Fruit fly (Drosophila melanogaster) whole organism, adult: ENCODE measurements around the gene CG31183.

ENCODE experiments used
- CG11617 ChIP-seq: fragments of 200-800 bp; sonication (Bioruptor generic); optimal IDR thresholded peaks from 2 replicates; lab custom pipeline; 2017; ENCODE audit warnings: mild to moderate bottlenecking, missing biosample characterization, missing genetic modification reagents, missing genetic modification characterization
- CG12768 ChIP-seq: fragments of 200-800 bp; sonication (Bioruptor generic); optimal IDR thresholded peaks from 2 replicates; lab custom pipeline; 2017; ENCODE audit warnings: missing biosample characterization, missing genetic modification characterization, mild to moderate bottlenecking, moderate library complexity, missing genetic modification reagents
- CG14711 ChIP-seq: fragments of 200-800 bp; sonication (Bioruptor generic); optimal IDR thresholded peaks from 2 replicates; lab custom pipeline; 2018; ENCODE audit warnings: missing biosample characterization, mild to moderate bottlenecking, missing genetic modification characterization, moderate library complexity
- CG1620 ChIP-seq: fragments of 200-800 bp; sonication (Bioruptor generic); optimal IDR thresholded peaks from 2 replicates; lab custom pipeline; 2016; ENCODE audit warnings: missing biosample characterization, missing genetic modification characterization
- CG33017 ChIP-seq: fragments of 200-800 bp; sonication (Bioruptor generic); optimal IDR thresholded peaks from 2 replicates; lab custom pipeline; 2018; ENCODE audit warnings: missing biosample characterization, mild to moderate bottlenecking, missing genetic modification characterization, moderate library complexity
- CG5204 ChIP-seq: fragments of 200-800 bp; sonication (Bioruptor generic); optimal IDR thresholded peaks from 2 replicates; lab custom pipeline; 2016; ENCODE audit warnings: missing biosample characterization, missing genetic modification characterization
- CG7045 ChIP-seq: fragments of 200-800 bp; sonication (Bioruptor generic); optimal IDR thresholded peaks from 2 replicates; lab custom pipeline; 2017; ENCODE audit warnings: missing biosample characterization, mild to moderate bottlenecking, missing genetic modification characterization
- CG7101 ChIP-seq: fragments of 200-800 bp; sonication (Bioruptor generic); optimal IDR thresholded peaks from 2 replicates; lab custom pipeline; 2018; ENCODE audit warnings: missing biosample characterization, mild to moderate bottlenecking, missing genetic modification characterization, moderate library complexity
- Clk ChIP-seq: fragments of 200-800 bp; sonication (Bioruptor generic); optimal IDR thresholded peaks from 2 replicates; lab custom pipeline; 2017; ENCODE audit warnings: missing biosample characterization, missing genetic modification characterization
- Crg-1 ChIP-seq: fragments of 200-800 bp; sonication (Bioruptor generic); optimal IDR thresholded peaks from 2 replicates; lab custom pipeline; 2016; ENCODE audit warnings: missing biosample characterization, missing genetic modification characterization
- Hr96 ChIP-seq: fragments of 200-800 bp; sonication (Bioruptor generic); optimal IDR thresholded peaks from 2 replicates; lab custom pipeline; 2016; ENCODE audit warnings: missing biosample characterization, missing genetic modification characterization
- Mnt ChIP-seq: fragments of 200-800 bp; sonication (Bioruptor generic); optimal IDR thresholded peaks from 2 replicates; lab custom pipeline; 2016; ENCODE audit warnings: missing biosample characterization, mild to moderate bottlenecking, missing genetic modification characterization
- bab1 ChIP-seq: fragments of 200-800 bp; sonication (Bioruptor generic); optimal IDR thresholded peaks from 3 replicates; lab custom pipeline; 2019; ENCODE audit warnings: missing biosample characterization, mild to moderate bottlenecking, missing genetic modification characterization, moderate library complexity
- cic ChIP-seq: fragments of 200-800 bp; sonication (Bioruptor generic); optimal IDR thresholded peaks from 2 replicates; lab custom pipeline; 2017; ENCODE audit warnings: missing biosample characterization, mild to moderate bottlenecking, missing genetic modification characterization, moderate library complexity
- cnc ChIP-seq, 2 experiments: fragments of >200 bp; optimal IDR thresholded peaks; 2 replicates each; lab custom pipeline; 2017
- kay ChIP-seq: fragments of 200-800 bp; sonication (Bioruptor generic); peaks from one replicate; lab custom pipeline; 2016; ENCODE audit warnings: missing biosample characterization, missing genetic modification characterization, borderline replicate concordance
- ovo ChIP-seq: fragments of 200-800 bp; sonication (Bioruptor generic); optimal IDR thresholded peaks from 2 replicates; lab custom pipeline; 2016; ENCODE audit warnings: missing biosample characterization, missing genetic modification characterization
- pad ChIP-seq: fragments of 200-800 bp; sonication (Bioruptor generic); optimal IDR thresholded peaks from 3 replicates; lab custom pipeline; 2017; ENCODE audit warnings: missing biosample characterization, missing genetic modification characterization, mild to moderate bottlenecking, moderate library complexity, missing genetic modification reagents
- tj ChIP-seq: fragments of 200-800 bp; sonication (Bioruptor generic); optimal IDR thresholded peaks from 3 replicates; lab custom pipeline; 2017; ENCODE audit warnings: missing biosample characterization, mild to moderate bottlenecking, missing genetic modification characterization, moderate library complexity
- toe ChIP-seq: fragments of 200-800 bp; sonication (Bioruptor generic); optimal IDR thresholded peaks from 2 replicates; lab custom pipeline; 2016; ENCODE audit warnings: missing biosample characterization, missing genetic modification characterization

The CG31183 gene

dm6 chr3R:15851912-15852311, 23.8 kb downstream of the CG31183 start:
- TF ChIP-seq CG33017 (tag; lab: Kevin White, UChicago), result no peak
- no peak for TF ChIP-seq cic (GFP tag; lab: Kevin White, UChicago)
- TF ChIP-seq Mnt (GFP tag; lab: Kevin White, UChicago), result no peak
- TF ChIP-seq CG12768, result no peak
- TF ChIP-seq CG7045, result no peak
- TF ChIP-seq ovo (GFP tag; lab: Kevin White, UChicago), result no peak
- TF ChIP-seq CG5204 (GFP tag; lab: Kevin White, UChicago), result no peak
- TF ChIP-seq cnc (optimal IDR thresholded peaks at IDR 0.05; lab: Kevin White, UChicago), result no peak
- TF ChIP-seq Clk (GFP tag; lab: Kevin White, UChicago), result no peak
- TF ChIP-seq CG14711 (tag; lab: Kevin White, UChicago), result no peak
- no peak for TF ChIP-seq tj (GFP tag; lab: Kevin White, UChicago)
- TF ChIP-seq CG7101 (tag; lab: Kevin White, UChicago), result no peak
- TF ChIP-seq Hr96 (GFP tag; lab: Kevin White, UChicago), result no peak
- no peak for TF ChIP-seq CG11617 (GFP tag; lab: Kevin White, UChicago)
- TF ChIP-seq pad (GFP tag; lab: Kevin White, UChicago), result no peak
- no peak for TF ChIP-seq CG1620 (GFP tag; lab: Kevin White, UChicago)
- no peak for TF ChIP-seq Crg-1

dm6 chr3R:15846234-15846633, 29.5 kb downstream of the CG31183 start, which contains the start of gene CG4546:
Gene CG4546 (plus strand): TSS chr3R:15846534.
- TF ChIP-seq pad (GFP tag; lab: Kevin White, UChicago), result no peak
- no peak for TF ChIP-seq CG12768
- TF ChIP-seq CG14711 (tag; lab: Kevin White, UChicago), result no peak
- TF ChIP-seq cnc (optimal IDR thresholded peaks at IDR 0.05; lab: Kevin White, UChicago), result no peak
- TF ChIP-seq toe (GFP tag; lab: Kevin White, UChicago), result no peak
- no peak for TF ChIP-seq cic (GFP tag; lab: Kevin White, UChicago)
- TF ChIP-seq CG1620 (GFP tag; lab: Kevin White, UChicago), result no peak

- TF ChIP-seq bab1 (GFP tag; lab: Kevin White, UChicago), result no peak
- peak; percentile 35 for TF ChIP-seq tj (GFP tag; lab: Kevin White, UChicago)
- peak; percentile 32 for TF ChIP-seq CG14711 (tag; lab: Kevin White, UChicago)
- peak; percentile 23 for TF ChIP-seq Crg-1
- peak; percentile 14 for TF ChIP-seq CG1620 (GFP tag; lab: Kevin White, UChicago)
- peak; percentile 41 for TF ChIP-seq CG7101 (tag; lab: Kevin White, UChicago)
- TF ChIP-seq pad (GFP tag; lab: Kevin White, UChicago), result peak; percentile 16
- TF ChIP-seq CG12768, result no peak
- no peak for TF ChIP-seq ovo (GFP tag; lab: Kevin White, UChicago)
These were observed 36.4 kb downstream of the CG31183 start, which contains the start of gene Pbp45 for dm6 chr3R:15839294-15839693. Gene Pbp45 (minus strand): TSS chr3R:15839515.

dm6 chr3R:15836864-15837824, 38.6 kb downstream of the CG31183 start, which contains the start of the genes ND-23 and spn-E:
Gene ND-23 (minus strand): TSS chr3R:15837117.
Gene spn-E (plus strand): TSS chr3R:15837419.
- TF ChIP-seq CG7045 (peak; percentile 42), pad (GFP tag; lab: Kevin White, UChicago) (peak; percentile 49), ovo (GFP tag; lab: Kevin White, UChicago) (peak; percentile 76), kay (no peak), cnc (optimal IDR thresholded peaks at IDR 0.05; lab: Kevin White, UChicago) (no peak), Mnt (GFP tag; lab: Kevin White, UChicago) (no peak), CG1620 (GFP tag; lab: Kevin White, UChicago) (no peak), cic (GFP tag; lab: Kevin White, UChicago) (no peak), toe (GFP tag; lab: Kevin White, UChicago) (peak; percentile 55), CG11617 (GFP tag; lab: Kevin White, UChicago) (peak; percentile 62), CG14711 (tag; lab: Kevin White, UChicago) (peak; percentile 78), Hr96 (GFP tag; lab: Kevin White, UChicago) (no peak), Clk (GFP tag; lab: Kevin White, UChicago) (no peak), CG12768 (no peak), CG7101 (tag; lab: Kevin White, UChicago) (peak; percentile 80), CG5204 (GFP tag; lab: Kevin White, UChicago) (no peak), bab1 (GFP tag; lab: Kevin White, UChicago) (peak; percentile 48), tj (GFP tag; lab: Kevin White, UChicago) (peak; percentile 85), CG33017 (tag; lab: Kevin White, UChicago) (peak; percentile 63), Crg-1 (peak; percentile 60)

dm6 chr3R:15834375-15835031, 41.2 kb downstream of the CG31183 start, which contains the start of the genes CG43317 and Arpc3A:
Gene CG43317 (minus strand): TSS chr3R:15834425.
Gene Arpc3A (plus strand): TSS chr3R:15834648.
- no peak for TF ChIP-seq Mnt (GFP tag; lab: Kevin White, UChicago)
- no peak for TF ChIP-seq CG33017 (tag; lab: Kevin White, UChicago)
- TF ChIP-seq pad (GFP tag; lab: Kevin White, UChicago), result no peak
- no peak for TF ChIP-seq Hr96 (GFP tag; lab: Kevin White, UChicago)
- TF ChIP-seq kay, result peak; percentile 89
- no peak for TF ChIP-seq bab1 (GFP tag; lab: Kevin White, UChicago)
- TF ChIP-seq CG5204 (GFP tag; lab: Kevin White, UChicago), result no peak
- no peak for TF ChIP-seq toe (GFP tag; lab: Kevin White, UChicago)
